Worm (Caenorhabditis elegans) whole organism, L4 larva: ENCODE results near the gene F32D8.1.

ENCODE experiments used
- F26F4.8 ChIP-seq: fragments of 200-800 bp; sonication (Bioruptor generic); conservative IDR thresholded peaks from 2 replicates; pipeline ENCODE4 v1.3.6; 2022; ENCODE audit warnings: missing genetic modification characterization, missing compliant biosample characterization
- F49E8.2 ChIP-seq: sonication (generic microtip); optimal IDR thresholded peaks from 2 replicates; lab custom pipeline; 2016; ENCODE audit warnings: missing compliant biosample characterization, mild to moderate bottlenecking, missing genetic modification characterization, borderline replicate concordance
- T20F7.1 ChIP-seq: fragments of 200-800 bp; sonication (Bioruptor generic); optimal IDR thresholded peaks from 2 replicates; lab custom pipeline; 2018; ENCODE audit warnings: mild to moderate bottlenecking, missing genetic modification characterization, missing compliant biosample characterization
- T26A8.4 ChIP-seq: fragments of 200-800 bp; sonication (Bioruptor generic); IDR thresholded peaks from 2 replicates; pipeline ENCODE4 v1.3.6; 2022; ENCODE audit warnings: missing genetic modification characterization, missing compliant biosample characterization
- ceh-20 ChIP-seq: fragments of 200-800 bp; sonication (Bioruptor generic); IDR thresholded peaks from 2 replicates; pipeline ENCODE4 v1.3.6; 2022; ENCODE audit warnings: missing genetic modification reagents, missing genetic modification characterization, missing compliant biosample characterization
- ceh-82 ChIP-seq: sonication (generic microtip); optimal IDR thresholded peaks from 2 replicates; lab custom pipeline; 2017; ENCODE audit warnings: missing biosample characterization, missing genetic modification characterization
- ces-1 ChIP-seq: fragments of 150-350 bp; sonication (generic microtip); optimal IDR thresholded peaks from 4 replicates; lab custom pipeline; 2014; ENCODE audit warnings: missing biosample characterization, missing genetic modification reagents, missing genetic modification characterization
- ctbp-1 ChIP-seq: fragments of 200-800 bp; sonication (Bioruptor generic); IDR thresholded peaks from 2 replicates; pipeline ENCODE4 v1.3.6; 2022; ENCODE audit warnings: missing genetic modification reagents, missing genetic modification characterization, missing compliant biosample characterization
- duxl-1 ChIP-seq: sonication (generic microtip); optimal IDR thresholded peaks from 2 replicates; lab custom pipeline; 2016; ENCODE audit warnings: mild to moderate bottlenecking, missing genetic modification characterization, moderate library complexity, missing compliant biosample characterization; ENCODE audit not compliant: poor library complexity
- dve-1 ChIP-seq: sonication (generic microtip); optimal IDR thresholded peaks from 2 replicates; lab custom pipeline; 2017; ENCODE audit warnings: antibody characterized with exemption, mild to moderate bottlenecking, missing genetic modification characterization, missing compliant biosample characterization; ENCODE audit not compliant: insufficient read depth
- egl-27 ChIP-seq: sonication (generic microtip); optimal IDR thresholded peaks from 3 replicates; lab custom pipeline; 2017; ENCODE audit warnings: missing biosample characterization, missing genetic modification reagents, missing genetic modification characterization
- fkh-10 ChIP-seq: fragments of 150-350 bp; optimal IDR thresholded peaks from 2 replicates; lab custom pipeline; 2014; ENCODE audit warnings: missing biosample characterization, missing genetic modification reagents, missing genetic modification characterization
- hlh-11 ChIP-seq: fragments of 200-800 bp; sonication (Bioruptor generic); optimal IDR thresholded peaks from 2 replicates; lab custom pipeline; 2018; ENCODE audit warnings: mild to moderate bottlenecking, missing genetic modification characterization, missing compliant biosample characterization
- lim-7 ChIP-seq: fragments of 200-800 bp; sonication (Bioruptor generic); IDR thresholded peaks from 2 replicates; pipeline ENCODE4 v1.3.6; 2022; ENCODE audit warnings: missing genetic modification characterization, missing compliant biosample characterization
- lin-1 ChIP-seq: fragments of 200-800 bp; sonication (Bioruptor generic); IDR thresholded peaks from 2 replicates; pipeline ENCODE4 v1.3.6; 2022; ENCODE audit warnings: missing genetic modification reagents, missing genetic modification characterization, missing compliant biosample characterization
- lin-13 ChIP-seq: fragments of 150-350 bp; optimal IDR thresholded peaks from 2 replicates; lab custom pipeline; 2014; ENCODE audit warnings: missing biosample characterization, missing genetic modification reagents, missing genetic modification characterization
- lin-29 ChIP-seq: fragments of 200-800 bp; sonication (Bioruptor generic); IDR thresholded peaks from 2 replicates; pipeline ENCODE4 v1.3.6; 2022; ENCODE audit warnings: missing genetic modification reagents, missing genetic modification characterization, missing compliant biosample characterization
- lin-38 ChIP-seq: fragments of 200-800 bp; sonication (Bioruptor generic); IDR thresholded peaks from 2 replicates; pipeline ENCODE4 v1.3.6; 2022; ENCODE audit warnings: missing genetic modification reagents, missing genetic modification characterization, missing compliant biosample characterization
- nhr-102 ChIP-seq: sonication (generic microtip); optimal IDR thresholded peaks from 2 replicates; lab custom pipeline; 2016; ENCODE audit warnings: mild to moderate bottlenecking, missing genetic modification characterization, moderate library complexity, missing compliant biosample characterization
- nhr-11 ChIP-seq: fragments of 150-350 bp; optimal IDR thresholded peaks from 2 replicates; lab custom pipeline; 2014; ENCODE audit warnings: missing biosample characterization, missing genetic modification characterization
- nhr-111 ChIP-seq: fragments of 200-800 bp; sonication (Bioruptor generic); optimal IDR thresholded peaks from 2 replicates; lab custom pipeline; 2018; ENCODE audit warnings: mild to moderate bottlenecking, missing genetic modification characterization, missing compliant biosample characterization
- nhr-237 ChIP-seq: sonication (generic microtip); optimal IDR thresholded peaks from 2 replicates; lab custom pipeline; 2017; ENCODE audit warnings: missing biosample characterization, missing genetic modification characterization
- nhr-28 ChIP-seq: fragments of 150-350 bp; optimal IDR thresholded peaks from 2 replicates; lab custom pipeline; 2014; ENCODE audit warnings: missing biosample characterization, missing genetic modification characterization
- nhr-42 ChIP-seq: fragments of 200-800 bp; sonication (Bioruptor generic); IDR thresholded peaks from 2 replicates; pipeline ENCODE4 v1.3.6; 2022; ENCODE audit warnings: missing genetic modification characterization, missing compliant biosample characterization
- nhr-77 ChIP-seq: fragments of 150-350 bp; optimal IDR thresholded peaks from 2 replicates; lab custom pipeline; 2014; ENCODE audit warnings: missing biosample characterization, missing genetic modification characterization
- pha-4 ChIP-seq, 2 experiments: fragments of 150-350 bp in 1 of 2; fragments of 200-800 bp in 1 of 2; sonication (Bioruptor generic) in 1 of 2; IDR thresholded peaks in 1 of 2; optimal IDR thresholded peaks in 1 of 2; 2 replicates each; pipeline versions ENCODE4 v1.3.6 to Lab custom; 2014 to 2022; ENCODE audit warnings: missing genetic modification characterization in 2 of 2, missing genetic modification reagents in 2 of 2, missing biosample characterization in 1 of 2, missing compliant biosample characterization in 1 of 2
- php-3 ChIP-seq: fragments of 200-800 bp; sonication (Bioruptor generic); IDR thresholded peaks from 2 replicates; pipeline ENCODE4 v1.3.6; 2022; ENCODE audit warnings: missing genetic modification reagents, missing genetic modification characterization, missing compliant biosample characterization
- pqm-1 ChIP-seq: sonication (generic microtip); optimal IDR thresholded peaks from 2 replicates; lab custom pipeline; 2017; ENCODE audit warnings: missing biosample characterization, missing genetic modification characterization
- rbr-2 ChIP-seq: sonication (generic microtip); optimal IDR thresholded peaks from 2 replicates; lab custom pipeline; 2016; ENCODE audit warnings: missing genotype, missing genetic modification characterization, missing compliant biosample characterization
- set-16 ChIP-seq: fragments of 200-800 bp; sonication (Bioruptor generic); IDR thresholded peaks from 2 replicates; pipeline ENCODE4 v1.3.6; 2022; ENCODE audit warnings: missing genetic modification reagents, missing genetic modification characterization, missing compliant biosample characterization
- skn-1 ChIP-seq: fragments of 150-350 bp; optimal IDR thresholded peaks from 2 replicates; lab custom pipeline; 2014; ENCODE audit warnings: missing biosample characterization, missing genetic modification characterization
- tra-1 ChIP-seq: fragments of 200-800 bp; sonication (Bioruptor generic); IDR thresholded peaks from 2 replicates; pipeline ENCODE4 v1.3.6; 2022; ENCODE audit warnings: missing genetic modification reagents, missing genetic modification characterization, missing compliant biosample characterization
- unc-130 ChIP-seq: sonication (generic microtip); optimal IDR thresholded peaks from 2 replicates; lab custom pipeline; 2016; ENCODE audit warnings: missing genetic modification reagents, missing genetic modification characterization, missing compliant biosample characterization
- unc-39 ChIP-seq: sonication (generic microtip); optimal IDR thresholded peaks from 2 replicates; lab custom pipeline; 2017; ENCODE audit warnings: missing biosample characterization, missing genetic modification characterization
- unc-62 ChIP-seq, 3 experiments: fragments of 150-350 bp in 1 of 3; sonication (generic microtip); optimal IDR thresholded peaks in 2 of 3; peaks in 1 of 3; 1 replicate in 1 of 3; 2 replicates in 2 of 3; lab custom pipeline; 2014 to 2017; ENCODE audit warnings: missing biosample characterization in 3 of 3, missing genetic modification characterization in 3 of 3, missing genetic modification reagents in 3 of 3, missing genotype in 1 of 3
- vab-7 ChIP-seq: fragments of 200-800 bp; sonication (Bioruptor generic); IDR thresholded peaks from 2 replicates; pipeline ENCODE4 v1.3.6; 2022; ENCODE audit warnings: missing genetic modification reagents, missing genetic modification characterization, missing compliant biosample characterization
- zip-2 ChIP-seq: fragments of 150-350 bp; optimal IDR thresholded peaks from 2 replicates; lab custom pipeline; 2014; ENCODE audit warnings: missing biosample characterization, missing genetic modification characterization
- ztf-7 ChIP-seq: fragments of 150-350 bp; optimal IDR thresholded peaks from 2 replicates; lab custom pipeline; 2014; ENCODE audit warnings: missing biosample characterization, missing genetic modification characterization

Gene F32D8.1

DNA sequence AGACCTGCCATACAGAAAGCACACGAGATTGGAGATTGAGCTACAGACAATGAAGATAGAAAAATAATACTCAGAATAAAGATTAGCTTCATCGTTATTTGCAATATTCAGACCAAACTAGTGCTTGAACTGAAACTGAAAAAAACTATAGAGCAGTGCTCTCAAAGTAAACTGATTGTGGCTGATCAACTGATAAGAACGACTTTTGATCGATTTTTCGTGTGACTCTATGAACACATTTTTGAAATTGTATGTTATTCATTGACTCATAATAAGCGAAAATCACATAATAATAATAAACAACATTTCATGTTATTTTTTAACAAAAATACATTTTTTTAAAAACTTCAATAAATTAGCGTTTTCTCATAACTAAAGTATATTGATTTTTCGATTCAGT is 20.5 kb downstream of the F32D8.1 start, which contains the start of gene spp-16:
spp-16 (minus strand) TSS at position 179 of the 400 bp plus-strand sequence.
- TF ChIP-seq duxl-1 (no peak), ctbp-1 (GFP tag; lab: Robert Waterston, UW) (no peak), nhr-102 (tag; lab: Kevin White, UChicago) (no peak), hlh-11 (no peak), nhr-11 (tag; lab: Kevin White, UChicago) (no peak), unc-62 (GFP tag; optimal IDR thresholded peaks at IDR 0.05 in 1 of 2; lab: Kevin White, UChicago) (no peak), unc-62 (tag; optimal IDR thresholded peaks at IDR 0.05; lab: Kevin White, UChicago) (no peak), nhr-28 (tag; lab: Kevin White, UChicago) (peak; percentile 44), pqm-1 (tag; lab: Kevin White, UChicago) (peak; percentile 53), pha-4 (GFP tag; IDR thresholded peaks at IDR 0.05; lab: Robert Waterston, UW) (no peak), pha-4 (tag; optimal IDR thresholded peaks at IDR 0.05; lab: Kevin White, UChicago) (no peak), set-16 (GFP tag; lab: Robert Waterston, UW) (no peak), vab-7 (GFP tag; lab: Robert Waterston, UW) (no peak), zip-2 (tag; lab: Kevin White, UChicago) (no peak), ces-1 (GFP tag; lab: Kevin White, UChicago) (no peak), lin-1 (no peak), dve-1 (tag; lab: Kevin White, UChicago) (peak; percentile 16), rbr-2 (no peak), egl-27 (no peak), lin-13 (GFP tag; lab: Kevin White, UChicago) (no peak)

DNA sequence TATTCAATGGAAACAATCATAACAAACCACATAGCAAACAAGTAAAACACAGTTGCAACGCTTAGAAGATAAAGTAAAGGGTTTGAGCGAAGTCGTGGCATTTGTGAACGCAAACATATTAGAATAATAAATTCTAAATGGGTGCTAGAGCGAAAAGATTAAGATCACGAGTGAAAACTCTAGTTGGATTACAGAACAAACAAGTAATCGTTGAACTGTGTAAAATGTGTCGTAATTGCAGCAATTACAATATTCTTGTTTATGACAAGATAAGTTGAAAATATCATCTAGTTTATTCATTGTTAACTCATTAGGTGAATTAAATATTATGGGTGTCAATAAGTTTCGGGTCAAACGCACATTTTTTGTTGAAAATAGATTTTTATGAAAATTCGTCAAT is 22.1 kb downstream of the F32D8.1 start, which contains the start of gene F32D8.8:
F32D8.8 (minus strand) TSS at position 101 of the 400 bp plus-strand sequence.
- no peak for TF ChIP-seq tra-1 (GFP tag; lab: Robert Waterston, UW)
- TF ChIP-seq nhr-237 (tag; lab: Kevin White, UChicago), result no peak
- TF ChIP-seq nhr-42 (GFP tag; lab: Robert Waterston, UW), result no peak
- no peak for TF ChIP-seq fkh-10 (GFP tag; lab: Kevin White, UChicago)
- TF ChIP-seq nhr-111, result no peak
- TF ChIP-seq ceh-20 (GFP tag; lab: Robert Waterston, UW), result no peak
- TF ChIP-seq nhr-77 (tag; lab: Kevin White, UChicago), result no peak
- TF ChIP-seq php-3 (GFP tag; lab: Robert Waterston, UW), result no peak
- TF ChIP-seq unc-130 (GFP tag; lab: Kevin White, UChicago), result no peak
- no peak for TF ChIP-seq F26F4.8

DNA sequence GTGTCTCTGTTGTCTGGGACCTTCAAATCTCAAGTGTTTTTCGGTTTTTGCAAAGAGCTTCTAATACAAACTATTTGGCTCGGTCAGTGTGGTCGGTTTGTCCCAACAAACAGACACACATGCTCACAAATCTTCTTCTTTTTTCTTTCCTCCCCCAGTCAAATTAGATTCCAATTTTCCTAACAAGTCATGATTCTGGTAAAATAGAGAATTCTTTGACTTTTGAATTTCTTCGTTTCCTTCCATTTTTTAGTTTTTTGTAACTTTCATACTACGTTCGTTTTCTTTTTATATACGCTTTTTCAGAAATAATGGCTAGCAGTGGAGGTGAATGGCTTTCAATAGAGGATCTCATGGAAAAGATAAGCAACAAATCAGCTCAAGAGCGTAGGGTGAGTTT is 23.1 kb downstream of the F32D8.1 start, which contains the start of gene F32D8.15:
F32D8.15 (plus strand) TSS at position 301 of the 400 bp plus-strand sequence.
- TF ChIP-seq ztf-7 (tag; lab: Kevin White, UChicago), result no peak
- TF ChIP-seq F49E8.2 (tag; lab: Kevin White, UChicago), result no peak
- no peak for TF ChIP-seq ces-1 (GFP tag; lab: Kevin White, UChicago)
- TF ChIP-seq lin-38 (GFP tag; lab: Robert Waterston, UW), result no peak
- no peak for TF ChIP-seq nhr-77 (tag; lab: Kevin White, UChicago)
- TF ChIP-seq T20F7.1, result no peak
- TF ChIP-seq nhr-42 (GFP tag; lab: Robert Waterston, UW), result no peak
- TF ChIP-seq lin-29 (GFP tag; lab: Robert Waterston, UW), result no peak
- TF ChIP-seq unc-39, result no peak
- TF ChIP-seq lim-7 (GFP tag; lab: Robert Waterston, UW), result no peak
- no peak for TF ChIP-seq ceh-82 (tag; lab: Kevin White, UChicago)
- no peak for TF ChIP-seq T26A8.4 (GFP tag; lab: Robert Waterston, UW)
- no peak for TF ChIP-seq skn-1 (tag; lab: Kevin White, UChicago)
- TF ChIP-seq duxl-1, result no peak
- TF ChIP-seq nhr-102 (tag; lab: Kevin White, UChicago), result no peak
- TF ChIP-seq tra-1 (GFP tag; lab: Robert Waterston, UW), result no peak
